Fruit fly (Drosophila melanogaster) whole organism, embryonic: ENCODE measurements around the gene Eip63E.

Experiments
- Asciz ChIP-seq: fragments of 200-800 bp; sonication (Bioruptor generic); optimal IDR thresholded peaks from 2 replicates; lab custom pipeline; 2017; ENCODE audit warnings: missing biosample characterization, mild to moderate bottlenecking, missing genetic modification characterization, missing genetic modification reagents
- Awh ChIP-seq: fragments of 200-800 bp; sonication (Bioruptor generic); IDR thresholded peaks from 2 replicates; pipeline ENCODE4, ENCODE4 v1.3.6; 2022; ENCODE audit warnings: missing biosample characterization, missing genetic modification characterization
- Bdp1 ChIP-seq: fragments of 200-800 bp; sonication (Bioruptor generic); optimal IDR thresholded peaks from 3 replicates; lab custom pipeline; 2016; ENCODE audit warnings: missing biosample characterization, missing genetic modification characterization
- CG10209 ChIP-seq: fragments of 200-800 bp; sonication (Bioruptor generic); optimal IDR thresholded peaks from 3 replicates; lab custom pipeline; 2017; ENCODE audit warnings: missing biosample characterization, mild to moderate bottlenecking, missing genetic modification characterization, missing genetic modification reagents
- CG12155 ChIP-seq: fragments of 200-800 bp; sonication (Bioruptor generic); optimal IDR thresholded peaks from 3 replicates; lab custom pipeline; 2016; ENCODE audit warnings: missing biosample characterization, missing genetic modification characterization
- CG1233 ChIP-seq: fragments of 200-800 bp; sonication (Bioruptor generic); optimal IDR thresholded peaks from 4 replicates; lab custom pipeline; 2018; ENCODE audit warnings: missing biosample characterization, mild to moderate bottlenecking, missing genetic modification characterization
- CG12659 ChIP-seq: fragments of 200-800 bp; sonication (Bioruptor generic); optimal IDR thresholded peaks from 3 replicates; lab custom pipeline; 2017; ENCODE audit warnings: mild to moderate bottlenecking, missing biosample characterization, missing genetic modification reagents, missing genetic modification characterization
- CG12744 ChIP-seq: fragments of 200-800 bp; sonication (Bioruptor generic); optimal IDR thresholded peaks from 2 replicates; lab custom pipeline; 2016; ENCODE audit warnings: missing biosample characterization, missing genetic modification characterization
- CG14710 ChIP-seq: fragments of 200-800 bp; sonication (Bioruptor generic); optimal IDR thresholded peaks from 3 replicates; lab custom pipeline; 2019; ENCODE audit warnings: missing biosample characterization, mild to moderate bottlenecking, missing genetic modification characterization, moderate library complexity
- CG14860 ChIP-seq: fragments of 200-800 bp; sonication (Bioruptor generic); IDR thresholded peaks from 3 replicates; pipeline ENCODE4 v1.3.6; 2022; ENCODE audit warnings: missing biosample characterization, missing genetic modification characterization; ENCODE audit not compliant: partially characterized antibody
- CG15073 ChIP-seq: fragments of 200-800 bp; sonication (Bioruptor generic); optimal IDR thresholded peaks from 2 replicates; lab custom pipeline; 2016; ENCODE audit warnings: missing biosample characterization, missing genetic modification characterization
- CG15479 ChIP-seq: fragments of 200-800 bp; sonication (Bioruptor generic); optimal IDR thresholded peaks from 3 replicates; lab custom pipeline; 2019; ENCODE audit warnings: missing biosample characterization, mild to moderate bottlenecking, missing genetic modification characterization, moderate library complexity
- CG17802 ChIP-seq: fragments of 200-800 bp; sonication (Bioruptor generic); optimal IDR thresholded peaks from 2 replicates; lab custom pipeline; 2018; ENCODE audit warnings: missing biosample characterization, mild to moderate bottlenecking, missing genetic modification characterization, moderate library complexity
- CG2712 ChIP-seq: fragments of 200-800 bp; optimal IDR thresholded peaks from 3 replicates; lab custom pipeline; 2019; ENCODE audit warnings: missing biosample characterization, mild to moderate bottlenecking, missing genetic modification characterization, moderate library complexity
- CG3065 ChIP-seq: fragments of 200-800 bp; sonication (Bioruptor generic); optimal IDR thresholded peaks from 2 replicates; lab custom pipeline; 2016; ENCODE audit warnings: missing biosample characterization, missing genetic modification characterization
- CG31224 ChIP-seq: fragments of 200-800 bp; sonication (Bioruptor generic); IDR thresholded peaks from 2 replicates; pipeline ENCODE4 v1.3.6; 2022; ENCODE audit warnings: missing biosample characterization, missing genetic modification characterization
- CG4328 ChIP-seq: fragments of 200-800 bp; sonication (Bioruptor generic); optimal IDR thresholded peaks from 3 replicates; lab custom pipeline; 2017; ENCODE audit warnings: missing biosample characterization, missing genetic modification reagents, missing genetic modification characterization
- CG7928 ChIP-seq: fragments of 200-800 bp; sonication (Bioruptor generic); optimal IDR thresholded peaks from 2 replicates; lab custom pipeline; 2017; ENCODE audit warnings: missing biosample characterization, mild to moderate bottlenecking, missing genetic modification characterization
- CG8281 ChIP-seq: fragments of 200-800 bp; sonication (Bioruptor generic); optimal IDR thresholded peaks from 2 replicates; lab custom pipeline; 2018; ENCODE audit warnings: missing biosample characterization, mild to moderate bottlenecking, missing genetic modification characterization, moderate library complexity
- CG9932 ChIP-seq: fragments of 200-800 bp; sonication (Bioruptor generic); IDR thresholded peaks from 2 replicates; pipeline ENCODE4 v1.3.6; 2022; ENCODE audit warnings: missing biosample characterization, missing genetic modification characterization
- CrebB ChIP-seq: fragments of 200-800 bp; sonication (Bioruptor generic); optimal IDR thresholded peaks from 3 replicates; lab custom pipeline; 2018; ENCODE audit warnings: missing biosample characterization, mild to moderate bottlenecking, missing genetic modification characterization
- Dad ChIP-seq: fragments of 200-800 bp; sonication (Bioruptor generic); optimal IDR thresholded peaks from 3 replicates; lab custom pipeline; 2016; ENCODE audit warnings: missing biosample characterization, missing genetic modification characterization
- Doc3 ChIP-seq: fragments of 200-800 bp; sonication (Bioruptor generic); IDR thresholded peaks from 3 replicates; pipeline ENCODE4 v1.3.6; 2022; ENCODE audit warnings: missing biosample characterization, missing genetic modification characterization; ENCODE audit not compliant: partially characterized antibody
- Gsc ChIP-seq: fragments of 200-800 bp; sonication (Bioruptor generic); IDR thresholded peaks from 2 replicates; pipeline ENCODE4 v1.3.6; 2022; ENCODE audit warnings: missing biosample characterization, missing genetic modification characterization
- H2.0 ChIP-seq: fragments of 200-800 bp; sonication (Bioruptor generic); IDR thresholded peaks from 2 replicates; pipeline ENCODE4 v1.3.6; 2022; ENCODE audit warnings: missing biosample characterization, missing genetic modification characterization
- HHEX ChIP-seq: fragments of 200-800 bp; sonication (Bioruptor generic); optimal IDR thresholded peaks from 3 replicates; lab custom pipeline; 2017; ENCODE audit warnings: missing biosample characterization, mild to moderate bottlenecking, missing genetic modification characterization, missing genetic modification reagents
- Hey ChIP-seq: fragments of 200-800 bp; sonication (Bioruptor generic); optimal IDR thresholded peaks from 3 replicates; lab custom pipeline; 2018; ENCODE audit warnings: missing biosample characterization, mild to moderate bottlenecking, missing genetic modification characterization
- NFAT ChIP-seq: fragments of 200-800 bp; sonication (Bioruptor generic); IDR thresholded peaks from 2 replicates; pipeline ENCODE4 v1.3.6; 2022; ENCODE audit warnings: missing biosample characterization, missing genetic modification characterization
- Oaz ChIP-seq: fragments of 200-800 bp; sonication (Bioruptor generic); IDR thresholded peaks from 2 replicates; pipeline ENCODE4 v1.3.6; 2022; ENCODE audit warnings: missing biosample characterization, missing genetic modification characterization
- Poxn ChIP-seq: fragments of 200-800 bp; sonication (Bioruptor generic); IDR thresholded peaks from 2 replicates; pipeline ENCODE4 v1.3.6; 2022; ENCODE audit warnings: missing biosample characterization, missing genetic modification characterization
- Spps ChIP-seq: fragments of 200-800 bp; sonication (Bioruptor generic); optimal IDR thresholded peaks from 2 replicates; lab custom pipeline; 2018; ENCODE audit warnings: missing biosample characterization, mild to moderate bottlenecking, missing genetic modification characterization
- Trl ChIP-seq, 3 experiments: fragments of >200 bp in 2 of 3; fragments of 200-800 bp in 1 of 3; sonication (Bioruptor generic) in 1 of 3; optimal IDR thresholded peaks; 2 replicates in 1 of 3; 3 replicates in 2 of 3; lab custom pipeline; 2016 to 2017; ENCODE audit warnings: missing biosample characterization in 1 of 3, missing genetic modification characterization in 1 of 3
- al ChIP-seq: fragments of 200-800 bp; sonication (Bioruptor generic); IDR thresholded peaks from 2 replicates; pipeline ENCODE4 v1.3.6; 2022; ENCODE audit warnings: missing biosample characterization, missing genetic modification characterization
- ara ChIP-seq: fragments of 200-800 bp; sonication (Bioruptor generic); IDR thresholded peaks from 2 replicates; pipeline ENCODE4 v1.3.6; 2022; ENCODE audit warnings: missing biosample characterization, missing genetic modification characterization
- ato ChIP-seq: fragments of 200-800 bp; sonication (Bioruptor generic); IDR thresholded peaks from 2 replicates; pipeline ENCODE4 v1.3.6; 2022; ENCODE audit warnings: missing biosample characterization, missing genetic modification characterization; ENCODE audit not compliant: partially characterized antibody
- bcd ChIP-seq: fragments of 200-800 bp; sonication (Bioruptor generic); optimal IDR thresholded peaks from 2 replicates; lab custom pipeline; 2017; ENCODE audit warnings: missing biosample characterization, mild to moderate bottlenecking, missing genetic modification characterization
- br ChIP-seq: fragments of >200 bp; optimal IDR thresholded peaks from 2 replicates; lab custom pipeline; 2017
- cas ChIP-seq: fragments of 200-800 bp; sonication (Bioruptor generic); IDR thresholded peaks from 2 replicates; pipeline ENCODE4 v1.3.6; 2022; ENCODE audit warnings: missing biosample characterization, missing genetic modification characterization
- cato ChIP-seq: fragments of 200-800 bp; sonication (Bioruptor generic); optimal IDR thresholded peaks from 2 replicates; lab custom pipeline; 2016; ENCODE audit warnings: missing biosample characterization, missing genetic modification characterization, borderline replicate concordance
- crc ChIP-seq: fragments of 200-800 bp; sonication (Bioruptor generic); optimal IDR thresholded peaks from 2 replicates; lab custom pipeline; 2016; ENCODE audit warnings: missing biosample characterization, missing genetic modification characterization
- dmrt99B ChIP-seq: fragments of 200-800 bp; sonication (Bioruptor generic); optimal IDR thresholded peaks from 2 replicates; lab custom pipeline; 2018; ENCODE audit warnings: missing biosample characterization, mild to moderate bottlenecking, missing genetic modification characterization, moderate library complexity
- en ChIP-seq: fragments of 200-800 bp; sonication (Bioruptor generic); optimal IDR thresholded peaks from 2 replicates; lab custom pipeline; 2016; ENCODE audit warnings: missing biosample characterization, missing genetic modification characterization
- ham ChIP-seq: fragments of 200-800 bp; sonication (Bioruptor generic); IDR thresholded peaks from 2 replicates; pipeline ENCODE4 v1.3.6; 2022; ENCODE audit warnings: missing biosample characterization, missing genetic modification characterization
- hb ChIP-seq: fragments of 200-800 bp; sonication (Bioruptor generic); IDR thresholded peaks from 3 replicates; pipeline ENCODE4 v1.3.6; 2022; ENCODE audit warnings: missing biosample characterization, missing genetic modification characterization; ENCODE audit not compliant: partially characterized antibody
- jumu ChIP-seq: fragments of 200-800 bp; sonication (Bioruptor generic); optimal IDR thresholded peaks from 3 replicates; lab custom pipeline; 2016; ENCODE audit warnings: missing biosample characterization, missing genetic modification characterization
- lbe ChIP-seq: fragments of 200-800 bp; sonication (Bioruptor generic); optimal IDR thresholded peaks from 2 replicates; lab custom pipeline; 2016; ENCODE audit warnings: missing biosample characterization, mild to moderate bottlenecking, missing genetic modification characterization
- nmo ChIP-seq: fragments of 200-800 bp; sonication (Bioruptor generic); optimal IDR thresholded peaks from 2 replicates; lab custom pipeline; 2018; ENCODE audit warnings: missing biosample characterization, mild to moderate bottlenecking, missing genetic modification characterization, moderate library complexity
- rib ChIP-seq: fragments of 200-800 bp; sonication (Bioruptor generic); IDR thresholded peaks from 2 replicates; pipeline ENCODE4 v1.3.6; 2022; ENCODE audit warnings: missing biosample characterization, missing genetic modification characterization
- sens ChIP-seq: fragments of 200-800 bp; sonication (Bioruptor generic); peaks from one replicate; lab custom pipeline; 2016; ENCODE audit warnings: missing biosample characterization, missing genetic modification characterization
- seq ChIP-seq: fragments of 200-800 bp; sonication (Bioruptor generic); IDR thresholded peaks from 2 replicates; pipeline ENCODE4 v1.3.6; 2022; ENCODE audit warnings: missing biosample characterization, missing genetic modification characterization
- vvl ChIP-seq: fragments of 200-800 bp; sonication (Bioruptor generic); IDR thresholded peaks from 2 replicates; pipeline ENCODE4 v1.3.6; 2022; ENCODE audit warnings: missing biosample characterization, missing genetic modification characterization
- yki ChIP-seq: fragments of >200 bp; optimal IDR thresholded peaks from 3 replicates; lab custom pipeline; 2018

Gene Eip63E

dm6 chr3L:3485088-3485710 lies 30.4 kb upstream of the Eip63E start (continued):
- peak; percentile 61 for TF ChIP-seq dmrt99B (tag; lab: Kevin White, UChicago)
- no peak for TF ChIP-seq Awh (GFP tag; lab: Robert Waterston, UW)
- no peak for TF ChIP-seq cas (GFP tag; lab: Robert Waterston, UW)
- TF ChIP-seq Oaz (GFP tag; lab: Robert Waterston, UW) = no peak
- TF ChIP-seq Doc3 (GFP tag; lab: Robert Waterston, UW) = no peak
- no peak for TF ChIP-seq Bdp1 (GFP tag; lab: Kevin White, UChicago)
- TF ChIP-seq crc (GFP tag; lab: Kevin White, UChicago) = no peak
- no peak for TF ChIP-seq jumu (GFP tag; lab: Kevin White, UChicago)
- no peak for TF ChIP-seq CG4328 (GFP tag; lab: Kevin White, UChicago)
- TF ChIP-seq CG14860 (GFP tag; lab: Robert Waterston, UW) = no peak
- TF ChIP-seq CG15073 = no peak
- no peak for TF ChIP-seq CrebB (tag; lab: Kevin White, UChicago)
- no peak for TF ChIP-seq CG12744
- peak; percentile 69 for TF ChIP-seq CG2712 (tag; lab: Kevin White, UChicago)
- TF ChIP-seq Hey = no peak
- TF ChIP-seq ara = no peak
- no peak for TF ChIP-seq CG12659 (GFP tag; lab: Kevin White, UChicago)
- TF ChIP-seq CG17802 (tag; lab: Kevin White, UChicago) = no peak
- no peak for TF ChIP-seq ham (GFP tag; lab: Robert Waterston, UW)
- no peak for TF ChIP-seq CG7928 (GFP tag; lab: Kevin White, UChicago)
- TF ChIP-seq ato (GFP tag; lab: Robert Waterston, UW) = no peak
- peak; percentile 26 for TF ChIP-seq CG8281 (tag; lab: Kevin White, UChicago)
- TF ChIP-seq CG15479 (GFP tag; lab: Kevin White, UChicago) = no peak
- no peak for TF ChIP-seq H2.0
- no peak for TF ChIP-seq HHEX (GFP tag; lab: Kevin White, UChicago)
- TF ChIP-seq CG3065 (GFP tag; lab: Kevin White, UChicago) = no peak
- TF ChIP-seq Spps (tag; lab: Kevin White, UChicago) = no peak
- TF ChIP-seq Gsc = no peak
- TF ChIP-seq bcd = no peak
- no peak for TF ChIP-seq yki (lab: Kevin White, UChicago)
- TF ChIP-seq Asciz = no peak
- TF ChIP-seq sens (GFP tag; lab: Kevin White, UChicago) = peak; percentile 48
- no peak for TF ChIP-seq CG31224 (GFP tag; lab: Robert Waterston, UW)
- no peak for TF ChIP-seq al (GFP tag; lab: Robert Waterston, UW)
- no peak for TF ChIP-seq br
- TF ChIP-seq rib (GFP tag; lab: Robert Waterston, UW) = no peak
- TF ChIP-seq seq (GFP tag; lab: Robert Waterston, UW) = no peak
- TF ChIP-seq vvl (GFP tag; lab: Robert Waterston, UW) = peak; percentile 30; the same call in 1 of the 2 replicates
- no peak for TF ChIP-seq Dad (GFP tag; lab: Kevin White, UChicago)
- no peak for TF ChIP-seq hb (GFP tag; lab: Robert Waterston, UW)
- TF ChIP-seq NFAT (GFP tag; lab: Robert Waterston, UW) = no peak
- TF ChIP-seq CG12155 = no peak
- no peak for TF ChIP-seq Trl (optimal IDR thresholded peaks at IDR 0.05; lab: Kevin White, UChicago)
- TF ChIP-seq Trl (GFP tag; optimal IDR thresholded peaks at IDR 0.05; lab: Kevin White, UChicago) = no peak
- no peak for TF ChIP-seq cato
- no peak for TF ChIP-seq CG10209
- no peak for TF ChIP-seq en
- TF ChIP-seq lbe = no peak
- TF ChIP-seq CG1233 (GFP tag; lab: Kevin White, UChicago) = no peak
- no peak for TF ChIP-seq CG9932 (GFP tag; lab: Robert Waterston, UW)
- TF ChIP-seq nmo (GFP tag; lab: Kevin White, UChicago) = peak; percentile 53
- peak; percentile 24 for TF ChIP-seq CG14710 (tag; lab: Kevin White, UChicago)
- TF ChIP-seq Poxn = no peak
